Worm (Caenorhabditis elegans): ENCODE data around the gene F59B1.8.

Gene F59B1.8

ce11 chrV:3594936-3595335, 49.1 kb downstream of the F59B1.8 start, which contains the start of gene srh-213:
TSS of gene srh-213 (minus strand) at chrV:3595036.
- TF ChIP-seq mab-5 (tag; optimal IDR thresholded peaks at IDR 0.05) (no peak), ceh-43 (GFP tag; optimal IDR thresholded peaks at IDR 0.05) (no peak), nhr-12 (tag; optimal IDR thresholded peaks at IDR 0.05) (no peak), cnd-1 (tag; optimal IDR thresholded peaks at IDR 0.05) (no peak), ces-1 (GFP tag; optimal IDR thresholded peaks at IDR 0.05) (no peak), flh-1 (GFP tag; optimal IDR thresholded peaks at IDR 0.05) (no peak), snpc-4 (tag; optimal IDR thresholded peaks at IDR 0.05) (no peak), unc-39 (tag; optimal IDR thresholded peaks at IDR 0.05) (no peak), ceh-39 (tag; optimal IDR thresholded peaks at IDR 0.05) (no peak), elt-3 (tag; optimal IDR thresholded peaks at IDR 0.05) (no peak), mep-1 (tag; optimal IDR thresholded peaks at IDR 0.05) (no peak), elt-1 (tag; optimal IDR thresholded peaks at IDR 0.05; ENCODE audit: borderline replicate concordance, insufficient read depth) (no peak), nhr-237 (tag; optimal IDR thresholded peaks at IDR 0.05) (no peak), zip-8 (tag; optimal IDR thresholded peaks at IDR 0.05) (no peak)

ce11 chrV:3592099-3592498, 51.9 kb downstream of the F59B1.8 start, which contains the start of gene T22F3.12:
TSS of gene T22F3.12 (minus strand) at chrV:3592199.
- no peak for TF ChIP-seq lsy-2 (tag; optimal IDR thresholded peaks at IDR 0.05)
- TF ChIP-seq nhr-28 (tag; optimal IDR thresholded peaks at IDR 0.05), result no peak
- TF ChIP-seq mls-2 (tag; optimal IDR thresholded peaks at IDR 0.05), result no peak
- TF ChIP-seq snpc-4 (tag; optimal IDR thresholded peaks at IDR 0.05), result no peak
- TF ChIP-seq nhr-76 (tag; optimal IDR thresholded peaks at IDR 0.05), result no peak
- no peak for TF ChIP-seq cnd-1 (tag; optimal IDR thresholded peaks at IDR 0.05)
- no peak for TF ChIP-seq elt-1 (tag; optimal IDR thresholded peaks at IDR 0.05; ENCODE audit: borderline replicate concordance, insufficient read depth)
- TF ChIP-seq mab-5 (tag; optimal IDR thresholded peaks at IDR 0.05), result no peak
- no peak for TF ChIP-seq ceh-83 (GFP tag; optimal IDR thresholded peaks at IDR 0.05)
- no peak for TF ChIP-seq sptf-1 (tag; optimal IDR thresholded peaks at IDR 0.05)
- no peak for TF ChIP-seq hlh-1 (tag; optimal IDR thresholded peaks at IDR 0.05)
- no peak for TF ChIP-seq bed-3 (GFP tag; optimal IDR thresholded peaks at IDR 0.05)
- TF ChIP-seq nhr-237 (tag; optimal IDR thresholded peaks at IDR 0.05), result no peak
- no peak for TF ChIP-seq elt-3 (tag; optimal IDR thresholded peaks at IDR 0.05)
- TF ChIP-seq flh-1 (GFP tag; optimal IDR thresholded peaks at IDR 0.05), result no peak
- no peak for TF ChIP-seq blmp-1 (tag; optimal IDR thresholded peaks at IDR 0.05)
- no peak for TF ChIP-seq M03D4.4 (tag; optimal IDR thresholded peaks at IDR 0.05)
- no peak for TF ChIP-seq pha-4 (tag; optimal IDR thresholded peaks at IDR 0.05)
- no peak for TF ChIP-seq unc-120 (tag; optimal IDR thresholded peaks at IDR 0.05; ENCODE audit: poor library complexity, severe bottlenecking)
